Fruit fly (Drosophila melanogaster) whole organism, embryonic: ENCODE measurements around the gene CG32161.

ENCODE experiments used
- Bgb ChIP-seq: fragments of 200-800 bp; sonication (Bioruptor generic); IDR thresholded peaks from 2 replicates; pipeline ENCODE4 v1.3.6; 2022; ENCODE audit warnings: missing biosample characterization, missing genetic modification characterization; ENCODE audit not compliant: partially characterized antibody
- CG10366 ChIP-seq: fragments of 200-800 bp; sonication (Bioruptor generic); IDR thresholded peaks from 2 replicates; pipeline ENCODE4 v1.3.6; 2022; ENCODE audit warnings: missing biosample characterization, missing genetic modification characterization
- CG11456 ChIP-seq: fragments of 200-800 bp; sonication (Bioruptor generic); IDR thresholded peaks from 3 replicates; pipeline ENCODE4 v1.3.6; 2022; ENCODE audit warnings: missing biosample characterization, missing genetic modification characterization
- CG11504 ChIP-seq: fragments of 200-800 bp; sonication (Bioruptor generic); optimal IDR thresholded peaks from 3 replicates; lab custom pipeline; 2019; ENCODE audit warnings: missing biosample characterization, mild to moderate bottlenecking, missing genetic modification characterization, moderate library complexity
- CG12299 ChIP-seq: fragments of 200-800 bp; sonication (Bioruptor generic); optimal IDR thresholded peaks from 2 replicates; lab custom pipeline; 2018; ENCODE audit warnings: missing biosample characterization, mild to moderate bottlenecking, missing genetic modification characterization
- CG12659 ChIP-seq: fragments of 200-800 bp; sonication (Bioruptor generic); optimal IDR thresholded peaks from 3 replicates; lab custom pipeline; 2017; ENCODE audit warnings: mild to moderate bottlenecking, missing biosample characterization, missing genetic modification reagents, missing genetic modification characterization
- CG15269 ChIP-seq: fragments of 200-800 bp; sonication (Bioruptor generic); optimal IDR thresholded peaks from 2 replicates; lab custom pipeline; 2018; ENCODE audit warnings: missing biosample characterization, mild to moderate bottlenecking, missing genetic modification characterization, moderate library complexity
- CG18476 ChIP-seq: fragments of 200-800 bp; sonication (Bioruptor generic); optimal IDR thresholded peaks from 2 replicates; lab custom pipeline; 2016; ENCODE audit warnings: missing biosample characterization, mild to moderate bottlenecking, missing genetic modification characterization
- CG18764 ChIP-seq: fragments of 200-800 bp; sonication (Bioruptor generic); optimal IDR thresholded peaks from 3 replicates; lab custom pipeline; 2016; ENCODE audit warnings: missing biosample characterization, missing genetic modification characterization
- CG2202 ChIP-seq: fragments of 200-800 bp; sonication (Bioruptor generic); optimal IDR thresholded peaks from 2 replicates; lab custom pipeline; 2018; ENCODE audit warnings: missing biosample characterization, mild to moderate bottlenecking, missing genetic modification characterization
- CG3065 ChIP-seq: fragments of 200-800 bp; sonication (Bioruptor generic); optimal IDR thresholded peaks from 2 replicates; lab custom pipeline; 2016; ENCODE audit warnings: missing biosample characterization, missing genetic modification characterization
- CG31224 ChIP-seq: fragments of 200-800 bp; sonication (Bioruptor generic); IDR thresholded peaks from 2 replicates; pipeline ENCODE4 v1.3.6; 2022; ENCODE audit warnings: missing biosample characterization, missing genetic modification characterization
- CG32767 ChIP-seq: fragments of 200-800 bp; sonication (Bioruptor generic); IDR thresholded peaks from 2 replicates; pipeline ENCODE4 v1.3.6; 2022; ENCODE audit warnings: missing biosample characterization, missing genetic modification characterization
- CG33557 ChIP-seq: fragments of 200-800 bp; sonication (Bioruptor generic); optimal IDR thresholded peaks from 2 replicates; lab custom pipeline; 2019; ENCODE audit warnings: missing biosample characterization, mild to moderate bottlenecking, missing genetic modification characterization, moderate library complexity
- CG4282 ChIP-seq: fragments of 200-800 bp; sonication (Bioruptor generic); optimal IDR thresholded peaks from 2 replicates; lab custom pipeline; 2016; ENCODE audit warnings: missing biosample characterization, missing genetic modification characterization
- CG4360 ChIP-seq: fragments of 200-800 bp; sonication (Bioruptor generic); IDR thresholded peaks from 2 replicates; pipeline ENCODE4 v1.3.6; 2022; ENCODE audit warnings: missing biosample characterization, missing genetic modification characterization
- CG5180 ChIP-seq: fragments of 200-800 bp; sonication (Bioruptor generic); optimal IDR thresholded peaks from 3 replicates; lab custom pipeline; 2017; ENCODE audit warnings: missing biosample characterization, missing genetic modification characterization, mild to moderate bottlenecking, moderate library complexity, missing genetic modification reagents
- CG6254 ChIP-seq: fragments of 200-800 bp; sonication (Bioruptor generic); optimal IDR thresholded peaks from 3 replicates; lab custom pipeline; 2017; ENCODE audit warnings: mild to moderate bottlenecking, missing biosample characterization, missing genetic modification reagents, missing genetic modification characterization
- CG6654 ChIP-seq: fragments of 200-800 bp; sonication (Bioruptor generic); optimal IDR thresholded peaks from 2 replicates; lab custom pipeline; 2017; ENCODE audit warnings: missing biosample characterization, mild to moderate bottlenecking, missing genetic modification characterization
- CG8290 ChIP-seq, 3 experiments: fragments of 200-800 bp; sonication (Bioruptor generic); optimal IDR thresholded peaks; 2 replicates each; lab custom pipeline; 2016 to 2019; ENCODE audit warnings: missing biosample characterization in 3 of 3, missing genetic modification characterization in 3 of 3, mild to moderate bottlenecking in 2 of 3, moderate library complexity in 1 of 3
- CG9876 ChIP-seq: fragments of 200-800 bp; sonication (Bioruptor generic); optimal IDR thresholded peaks from 2 replicates; lab custom pipeline; 2016; ENCODE audit warnings: missing biosample characterization, missing genetic modification characterization
- Dll ChIP-seq: fragments of 200-800 bp; sonication (Bioruptor generic); IDR thresholded peaks from 4 replicates; pipeline ENCODE4 v1.3.6; 2022; ENCODE audit warnings: missing biosample characterization, missing genetic modification characterization; ENCODE audit not compliant: partially characterized antibody
- Doc3 ChIP-seq: fragments of 200-800 bp; sonication (Bioruptor generic); IDR thresholded peaks from 3 replicates; pipeline ENCODE4 v1.3.6; 2022; ENCODE audit warnings: missing biosample characterization, missing genetic modification characterization; ENCODE audit not compliant: partially characterized antibody
- E2f1 ChIP-seq: fragments of 200-800 bp; sonication (Bioruptor generic); IDR thresholded peaks from 2 replicates; pipeline ENCODE4 v1.3.6; 2022; ENCODE audit warnings: missing biosample characterization, missing genetic modification characterization
- HLH4C ChIP-seq: fragments of 200-800 bp; sonication (Bioruptor generic); IDR thresholded peaks from 3 replicates; pipeline ENCODE4 v1.3.6; 2022; ENCODE audit warnings: missing biosample characterization, missing genetic modification characterization; ENCODE audit not compliant: partially characterized antibody
- Hey ChIP-seq: fragments of 200-800 bp; sonication (Bioruptor generic); optimal IDR thresholded peaks from 3 replicates; lab custom pipeline; 2018; ENCODE audit warnings: missing biosample characterization, mild to moderate bottlenecking, missing genetic modification characterization
- HmgD ChIP-seq: fragments of 200-800 bp; sonication (Bioruptor generic); optimal IDR thresholded peaks from 3 replicates; lab custom pipeline; 2016; ENCODE audit warnings: missing biosample characterization, missing genetic modification characterization
- Lim3 ChIP-seq: fragments of 200-800 bp; sonication (Bioruptor generic); IDR thresholded peaks from 2 replicates; pipeline ENCODE4 v1.3.6; 2022; ENCODE audit warnings: missing biosample characterization, missing genetic modification characterization
- NK7.1 ChIP-seq: fragments of 200-800 bp; sonication (Bioruptor generic); optimal IDR thresholded peaks from 3 replicates; lab custom pipeline; 2016; ENCODE audit warnings: missing biosample characterization, missing genetic modification characterization
- NfI ChIP-seq: fragments of 200-800 bp; sonication (Bioruptor generic); optimal IDR thresholded peaks from 3 replicates; lab custom pipeline; 2018; ENCODE audit warnings: missing biosample characterization, mild to moderate bottlenecking, missing genetic modification characterization, moderate library complexity
- Oaz ChIP-seq: fragments of 200-800 bp; sonication (Bioruptor generic); IDR thresholded peaks from 2 replicates; pipeline ENCODE4 v1.3.6; 2022; ENCODE audit warnings: missing biosample characterization, missing genetic modification characterization
- Poxn ChIP-seq: fragments of 200-800 bp; sonication (Bioruptor generic); IDR thresholded peaks from 2 replicates; pipeline ENCODE4 v1.3.6; 2022; ENCODE audit warnings: missing biosample characterization, missing genetic modification characterization
- Ssrp ChIP-seq: fragments of 200-800 bp; sonication (Bioruptor generic); optimal IDR thresholded peaks from 2 replicates; lab custom pipeline; 2018; ENCODE audit warnings: missing biosample characterization, mild to moderate bottlenecking, missing genetic modification characterization, moderate library complexity
- ase ChIP-seq: fragments of 200-800 bp; sonication (Bioruptor generic); IDR thresholded peaks from 3 replicates; pipeline ENCODE4 v1.3.6; 2022; ENCODE audit warnings: missing biosample characterization, missing genetic modification characterization
- dimm ChIP-seq: fragments of 200-800 bp; sonication (Bioruptor generic); IDR thresholded peaks from 2 replicates; pipeline ENCODE4 v1.3.6; 2022; ENCODE audit warnings: missing biosample characterization, missing genetic modification characterization
- disco-r ChIP-seq: fragments of 200-800 bp; sonication (Bioruptor generic); optimal IDR thresholded peaks from 2 replicates; lab custom pipeline; 2016; ENCODE audit warnings: missing biosample characterization, missing genetic modification characterization
- gem ChIP-seq: fragments of 200-800 bp; sonication (Bioruptor generic); optimal IDR thresholded peaks from 2 replicates; lab custom pipeline; 2019; ENCODE audit warnings: missing biosample characterization, mild to moderate bottlenecking, missing genetic modification characterization, moderate library complexity
- lola ChIP-seq, 3 experiments: fragments of >200 bp in 2 of 3; fragments of 200-800 bp in 1 of 3; sonication (Bioruptor generic) in 1 of 3; optimal IDR thresholded peaks; 2 replicates each; lab custom pipeline; 2017 to 2019; ENCODE audit warnings: missing biosample characterization in 3 of 3, missing genetic modification characterization in 3 of 3, mild to moderate bottlenecking in 1 of 3, moderate library complexity in 1 of 3
- mld ChIP-seq: fragments of 200-800 bp; sonication (Bioruptor generic); IDR thresholded peaks from 3 replicates; pipeline ENCODE4 v1.3.6; 2022; ENCODE audit warnings: missing biosample characterization, missing genetic modification characterization; ENCODE audit not compliant: partially characterized antibody
- org-1 ChIP-seq: fragments of 200-800 bp; sonication (Bioruptor generic); optimal IDR thresholded peaks from 2 replicates; lab custom pipeline; 2017; ENCODE audit warnings: missing biosample characterization, missing genetic modification characterization
- pfk ChIP-seq: fragments of 200-800 bp; sonication (Bioruptor generic); optimal IDR thresholded peaks from 2 replicates; lab custom pipeline; 2018; ENCODE audit warnings: missing biosample characterization, mild to moderate bottlenecking, missing genetic modification characterization, moderate library complexity
- pros ChIP-seq: fragments of 200-800 bp; sonication (Bioruptor generic); optimal IDR thresholded peaks from 3 replicates; lab custom pipeline; 2019; ENCODE audit warnings: missing biosample characterization, mild to moderate bottlenecking, missing genetic modification characterization, moderate library complexity
- psq ChIP-seq: fragments of 200-800 bp; sonication (Bioruptor generic); optimal IDR thresholded peaks from 2 replicates; lab custom pipeline; 2017; ENCODE audit warnings: missing biosample characterization, missing genetic modification characterization
- salm ChIP-seq: fragments of 200-800 bp; sonication (Bioruptor generic); optimal IDR thresholded peaks from 2 replicates; lab custom pipeline; 2018; ENCODE audit warnings: missing biosample characterization, mild to moderate bottlenecking, missing genetic modification characterization
- slp2 ChIP-seq: fragments of 200-800 bp; sonication (Bioruptor generic); optimal IDR thresholded peaks from 2 replicates; lab custom pipeline; 2016; ENCODE audit warnings: missing biosample characterization, missing genetic modification characterization
- sna ChIP-seq: fragments of 200-800 bp; sonication (Bioruptor generic); IDR thresholded peaks from 2 replicates; pipeline ENCODE4 v1.3.6; 2022; ENCODE audit warnings: missing biosample characterization, missing genetic modification characterization; ENCODE audit not compliant: partially characterized antibody
- twi ChIP-seq: fragments of 200-800 bp; optimal IDR thresholded peaks from 2 replicates; lab custom pipeline; 2019; ENCODE audit warnings: missing biosample characterization, mild to moderate bottlenecking, missing genetic modification characterization, moderate library complexity
- tx ChIP-seq: fragments of 200-800 bp; sonication (Bioruptor generic); optimal IDR thresholded peaks from 2 replicates; lab custom pipeline; 2016; ENCODE audit warnings: missing biosample characterization, missing genetic modification characterization

CG32161 gene

DNA sequence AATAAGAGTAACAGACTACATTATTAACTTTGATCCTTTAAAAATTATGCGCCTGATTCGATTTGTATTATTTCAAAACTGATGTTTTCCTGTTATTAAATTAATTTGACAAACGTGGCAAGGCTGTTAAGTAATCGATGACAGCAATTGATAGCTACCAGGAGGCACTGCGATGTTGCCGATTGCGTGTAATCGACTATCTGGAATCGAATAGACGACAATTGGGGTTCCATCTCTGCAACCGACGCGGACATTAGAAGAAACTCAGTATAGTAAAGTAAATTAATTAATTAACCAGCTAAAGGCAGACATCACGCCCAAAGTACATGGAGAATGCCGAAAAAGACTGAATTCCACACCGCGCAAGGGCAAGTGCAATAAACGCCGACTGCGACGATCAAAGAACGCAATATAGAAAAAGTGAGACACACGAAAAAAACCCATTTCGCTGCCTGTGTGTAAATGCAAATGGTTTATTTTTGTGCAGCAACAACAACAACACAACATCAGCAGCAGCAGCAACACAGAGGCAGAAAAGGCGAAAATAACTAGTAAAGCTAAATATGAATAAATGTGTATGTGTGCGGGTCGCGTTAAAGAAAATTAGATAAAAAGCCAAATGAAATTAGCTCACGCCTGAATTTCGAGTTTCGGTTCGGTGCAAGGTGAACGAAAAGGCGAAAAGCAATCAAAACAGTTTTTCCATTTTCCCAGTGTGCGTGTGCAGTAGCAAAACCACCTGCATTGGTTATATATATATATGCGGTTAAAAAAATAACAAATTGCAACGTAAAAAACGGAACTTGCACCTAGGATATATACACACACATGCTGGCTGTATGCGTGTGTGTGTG is 7.7 kb downstream of the CG32161 start, which contains the start of gene sina (continued):
- TF ChIP-seq CG32767 (GFP tag; lab: Robert Waterston, UW) (no peak), NK7.1 (no peak), tx (GFP tag; lab: Kevin White, UChicago) (no peak), HLH4C (GFP tag; lab: Robert Waterston, UW) (peak; percentile 91), disco-r (GFP tag; lab: Kevin White, UChicago) (peak; percentile 26), gem (tag; lab: Kevin White, UChicago) (peak; percentile 39), CG12659 (GFP tag; lab: Kevin White, UChicago) (peak; percentile 87), Hey (tag; lab: Kevin White, UChicago) (no peak), CG11456 (no peak), CG3065 (GFP tag; lab: Kevin White, UChicago) (no peak), CG12299 (tag; lab: Kevin White, UChicago) (peak; percentile 1), salm (no peak), ase (GFP tag; lab: Robert Waterston, UW) (no peak), CG4360 (GFP tag; lab: Robert Waterston, UW) (peak; percentile 86), E2f1 (GFP tag; lab: Robert Waterston, UW) (no peak), Doc3 (GFP tag; lab: Robert Waterston, UW) (peak; percentile 59; the same call in 1 of the 3 replicates), sna (peak; percentile 74), Bgb (GFP tag; lab: Robert Waterston, UW) (peak; percentile 88), dimm (no peak), CG5180 (GFP tag; lab: Kevin White, UChicago) (no peak), CG15269 (tag; lab: Kevin White, UChicago) (no peak), pfk (GFP tag; lab: Kevin White, UChicago) (peak; percentile 23), Poxn (GFP tag; lab: Robert Waterston, UW) (no peak), CG8290 (GFP tag; optimal IDR thresholded peaks at IDR 0.05; lab: Kevin White, UChicago) (peak; percentile 61), CG8290 (tag; optimal IDR thresholded peaks at IDR 0.05; lab: Kevin White, UChicago) (no peak), CG9876 (GFP tag; lab: Kevin White, UChicago) (no peak), CG2202 (no peak), CG4282 (no peak), NfI (peak; percentile 9), CG6654 (GFP tag; lab: Kevin White, UChicago) (no peak), twi (tag; lab: Kevin White, UChicago) (no peak), HmgD (GFP tag; lab: Kevin White, UChicago) (peak; percentile 22), mld (GFP tag; lab: Robert Waterston, UW) (peak; percentile 68; the same call in 2 of the 3 replicates), psq (GFP tag; lab: Kevin White, UChicago) (no peak), slp2 (GFP tag; lab: Kevin White, UChicago) (no peak), CG18476 (GFP tag; lab: Kevin White, UChicago) (no peak), Lim3 (GFP tag; lab: Robert Waterston, UW) (no peak), CG18764 (no peak), CG10366 (GFP tag; lab: Robert Waterston, UW) (no peak), Dll (GFP tag; lab: Robert Waterston, UW) (peak; percentile 77), CG31224 (GFP tag; lab: Robert Waterston, UW) (no peak), CG11504 (tag; lab: Kevin White, UChicago) (no peak), CG6254 (GFP tag; lab: Kevin White, UChicago) (no peak), org-1 (no peak), pros (GFP tag; lab: Kevin White, UChicago) (no peak), Oaz (GFP tag; lab: Robert Waterston, UW) (no peak), lola (GFP tag; optimal IDR thresholded peaks at IDR 0.05; lab: Kevin White, UChicago) (no peak), Ssrp (tag; lab: Kevin White, UChicago) (no peak), CG33557 (GFP tag; lab: Kevin White, UChicago) (no peak)
